Worm (Caenorhabditis elegans) whole organism, L4 larva: ENCODE measurements around the gene srx-78.

Experiments used
- D1046.2 ChIP-seq: fragments of 200-800 bp; sonication (Bioruptor generic); IDR thresholded peaks from 2 replicates; pipeline ENCODE4 v1.3.6; 2022; ENCODE audit warnings: missing genetic modification characterization, missing compliant biosample characterization
- Y5F2A.4 ChIP-seq: fragments of 200-800 bp; sonication (Bioruptor generic); optimal IDR thresholded peaks from 2 replicates; lab custom pipeline; 2018; ENCODE audit warnings: mild to moderate bottlenecking, missing genetic modification characterization, missing compliant biosample characterization
- attf-4 ChIP-seq: sonication (generic microtip); optimal IDR thresholded peaks from 3 replicates; lab custom pipeline; 2017; ENCODE audit warnings: missing biosample characterization, missing genetic modification characterization
- ceh-20 ChIP-seq: fragments of 200-800 bp; sonication (Bioruptor generic); IDR thresholded peaks from 2 replicates; pipeline ENCODE4 v1.3.6; 2022; ENCODE audit warnings: missing genetic modification reagents, missing genetic modification characterization, missing compliant biosample characterization
- ceh-28 ChIP-seq: fragments of 150-350 bp; optimal IDR thresholded peaks from 2 replicates; lab custom pipeline; 2014; ENCODE audit warnings: missing biosample characterization, missing genetic modification reagents, missing genetic modification characterization
- ceh-62 ChIP-seq: sonication (generic microtip); optimal IDR thresholded peaks from 2 replicates; lab custom pipeline; 2017; ENCODE audit warnings: missing biosample characterization, missing genetic modification characterization
- cey-2 ChIP-seq: sonication (generic microtip); optimal IDR thresholded peaks from 3 replicates; lab custom pipeline; 2017; ENCODE audit warnings: missing genetic modification characterization, mild to moderate bottlenecking, missing compliant biosample characterization, antibody characterized with exemption, borderline replicate concordance; ENCODE audit not compliant: insufficient read depth
- ctbp-1 ChIP-seq: fragments of 200-800 bp; sonication (Bioruptor generic); IDR thresholded peaks from 2 replicates; pipeline ENCODE4 v1.3.6; 2022; ENCODE audit warnings: missing genetic modification reagents, missing genetic modification characterization, missing compliant biosample characterization
- daf-16 ChIP-seq, 3 experiments: sonication (generic microtip); optimal IDR thresholded peaks; 2 replicates each; lab custom pipeline; 2016 to 2017; ENCODE audit warnings: missing genetic modification characterization in 3 of 3, missing genetic modification reagents in 3 of 3, mild to moderate bottlenecking in 2 of 3, missing compliant biosample characterization in 2 of 3, missing biosample characterization in 1 of 3, moderate library complexity in 1 of 3
- dmd-6 ChIP-seq: fragments of 200-800 bp; sonication (Bioruptor generic); IDR thresholded peaks from 2 replicates; pipeline ENCODE4 v1.3.6; 2022; ENCODE audit warnings: missing genetic modification reagents, missing genetic modification characterization, missing compliant biosample characterization
- dmd-9 ChIP-seq: fragments of 200-800 bp; sonication (Bioruptor generic); IDR thresholded peaks from 2 replicates; pipeline ENCODE4 v1.3.6; 2022; ENCODE audit warnings: missing genetic modification reagents, missing genetic modification characterization, missing compliant biosample characterization
- egl-43 ChIP-seq: fragments of 200-800 bp; sonication (Bioruptor generic); IDR thresholded peaks from 2 replicates; pipeline ENCODE4 v1.3.6; 2022; ENCODE audit warnings: missing genetic modification reagents, missing genetic modification characterization, missing compliant biosample characterization
- hif-1 ChIP-seq, 2 experiments: sonication (generic microtip); optimal IDR thresholded peaks; 2 replicates each; lab custom pipeline; 2016 to 2017; ENCODE audit warnings: missing compliant biosample characterization in 2 of 2, missing genetic modification characterization in 2 of 2, missing genetic modification reagents in 2 of 2, missing genotype in 2 of 2, mild to moderate bottlenecking in 1 of 2
- hlh-30 ChIP-seq: sonication (generic microtip); optimal IDR thresholded peaks from 2 replicates; lab custom pipeline; 2017; ENCODE audit warnings: antibody characterized with exemption, mild to moderate bottlenecking, missing genetic modification characterization, missing compliant biosample characterization; ENCODE audit not compliant: insufficient read depth
- jun-1 ChIP-seq: fragments of 150-350 bp; optimal IDR thresholded peaks from 2 replicates; lab custom pipeline; 2014; ENCODE audit warnings: missing biosample characterization, missing genetic modification reagents, missing genetic modification characterization
- lin-13 ChIP-seq: fragments of 150-350 bp; optimal IDR thresholded peaks from 2 replicates; lab custom pipeline; 2014; ENCODE audit warnings: missing biosample characterization, missing genetic modification reagents, missing genetic modification characterization
- lin-15B ChIP-seq: fragments of 150-350 bp; sonication (generic microtip); optimal IDR thresholded peaks from 3 replicates; lab custom pipeline; 2014; ENCODE audit warnings: missing biosample characterization, missing genetic modification characterization
- madf-5 ChIP-seq, 2 experiments: fragments of 200-800 bp; sonication (Bioruptor generic); IDR thresholded peaks; 2 replicates each; pipeline ENCODE4 v1.3.6; 2022; ENCODE audit warnings: missing compliant biosample characterization in 2 of 2, missing genetic modification characterization in 2 of 2
- madf-9 ChIP-seq: fragments of 200-800 bp; sonication (Bioruptor generic); conservative IDR thresholded peaks from 2 replicates; pipeline ENCODE4 v1.3.6; 2022; ENCODE audit warnings: missing genetic modification reagents, missing genetic modification characterization, missing compliant biosample characterization
- mdl-1 ChIP-seq, 2 experiments: fragments of 150-350 bp in 1 of 2; sonication (generic microtip) in 1 of 2; optimal IDR thresholded peaks; 2 replicates each; lab custom pipeline; 2014 to 2017; ENCODE audit warnings: missing biosample characterization in 2 of 2, missing genetic modification characterization in 2 of 2
- mxl-2 ChIP-seq: fragments of 200-800 bp; sonication (Bioruptor generic); conservative IDR thresholded peaks from 2 replicates; pipeline ENCODE4 v1.3.6; 2022; ENCODE audit warnings: missing genetic modification reagents, missing genetic modification characterization, missing compliant biosample characterization
- mxl-3 ChIP-seq: fragments of 200-800 bp; sonication (Bioruptor generic); optimal IDR thresholded peaks from 2 replicates; lab custom pipeline; 2018; ENCODE audit warnings: mild to moderate bottlenecking, missing genetic modification characterization, missing compliant biosample characterization
- nhr-237 ChIP-seq: sonication (generic microtip); optimal IDR thresholded peaks from 2 replicates; lab custom pipeline; 2017; ENCODE audit warnings: missing biosample characterization, missing genetic modification characterization
- nhr-41 ChIP-seq: fragments of 200-800 bp; sonication (Bioruptor generic); IDR thresholded peaks from 2 replicates; pipeline ENCODE4 v1.3.6; 2022; ENCODE audit warnings: missing genetic modification reagents, missing genetic modification characterization, missing compliant biosample characterization
- nhr-6 ChIP-seq: fragments of 150-350 bp; optimal IDR thresholded peaks from 2 replicates; lab custom pipeline; 2014; ENCODE audit warnings: missing biosample characterization, missing genetic modification characterization
- nhr-77 ChIP-seq: fragments of 150-350 bp; optimal IDR thresholded peaks from 2 replicates; lab custom pipeline; 2014; ENCODE audit warnings: missing biosample characterization, missing genetic modification characterization
- php-3 ChIP-seq: fragments of 200-800 bp; sonication (Bioruptor generic); IDR thresholded peaks from 2 replicates; pipeline ENCODE4 v1.3.6; 2022; ENCODE audit warnings: missing genetic modification reagents, missing genetic modification characterization, missing compliant biosample characterization
- set-16 ChIP-seq: fragments of 200-800 bp; sonication (Bioruptor generic); IDR thresholded peaks from 2 replicates; pipeline ENCODE4 v1.3.6; 2022; ENCODE audit warnings: missing genetic modification reagents, missing genetic modification characterization, missing compliant biosample characterization
- skn-1 ChIP-seq: fragments of 150-350 bp; optimal IDR thresholded peaks from 2 replicates; lab custom pipeline; 2014; ENCODE audit warnings: missing biosample characterization, missing genetic modification characterization
- spr-3 ChIP-seq: fragments of 200-800 bp; sonication (Bioruptor generic); optimal IDR thresholded peaks from 2 replicates; lab custom pipeline; 2018; ENCODE audit warnings: mild to moderate bottlenecking, missing genetic modification characterization, missing compliant biosample characterization
- tag-97 ChIP-seq: fragments of 200-800 bp; sonication (Bioruptor generic); IDR thresholded peaks from 2 replicates; pipeline ENCODE4 v1.3.6; 2022; ENCODE audit warnings: missing genetic modification characterization, missing compliant biosample characterization
- unc-39 ChIP-seq: sonication (generic microtip); optimal IDR thresholded peaks from 2 replicates; lab custom pipeline; 2017; ENCODE audit warnings: missing biosample characterization, missing genetic modification characterization
- vab-7 ChIP-seq: fragments of 200-800 bp; sonication (Bioruptor generic); IDR thresholded peaks from 2 replicates; pipeline ENCODE4 v1.3.6; 2022; ENCODE audit warnings: missing genetic modification reagents, missing genetic modification characterization, missing compliant biosample characterization
- zip-11 ChIP-seq: fragments of 200-800 bp; sonication (Bioruptor generic); IDR thresholded peaks from 2 replicates; pipeline ENCODE4 v1.3.6; 2022; ENCODE audit warnings: missing genetic modification characterization, missing compliant biosample characterization
- zip-2 ChIP-seq: fragments of 150-350 bp; optimal IDR thresholded peaks from 2 replicates; lab custom pipeline; 2014; ENCODE audit warnings: missing biosample characterization, missing genetic modification characterization
- ztf-11 ChIP-seq: fragments of 150-350 bp; optimal IDR thresholded peaks from 2 replicates; lab custom pipeline; 2014; ENCODE audit warnings: missing biosample characterization, missing genetic modification characterization
- ztf-7 ChIP-seq: fragments of 150-350 bp; optimal IDR thresholded peaks from 2 replicates; lab custom pipeline; 2014; ENCODE audit warnings: missing biosample characterization, missing genetic modification characterization

The srx-78 gene

ce11 chrV:15085335-15085800 lies 9.5 kb upstream of the srx-78 start, which contains the start of the genes ahsa-1 and C01G10.7 (continued):
- TF ChIP-seq madf-9 (GFP tag; lab: Robert Waterston, UW) (peak; percentile 75), spr-3 (GFP tag; lab: Kevin White, UChicago) (no peak), nhr-6 (tag; lab: Kevin White, UChicago) (peak; percentile 99), attf-4 (tag; lab: Kevin White, UChicago) (no peak), ceh-20 (GFP tag; lab: Robert Waterston, UW) (peak; percentile 67; the same call in 1 of the 2 replicates), skn-1 (tag; lab: Kevin White, UChicago) (no peak), nhr-41 (no peak), nhr-77 (tag; lab: Kevin White, UChicago) (peak; percentile 88), cey-2 (tag; lab: Kevin White, UChicago) (no peak), tag-97 (GFP tag; lab: Robert Waterston, UW) (0 out of 2 replicates have a peak, but pooled peaks have one; percentile 12), php-3 (GFP tag; lab: Robert Waterston, UW) (no peak), lin-15B (tag; lab: Kevin White, UChicago) (peak; percentile 91), dmd-6 (peak; percentile 86), mdl-1 (tag; optimal IDR thresholded peaks at IDR 0.05; lab: Kevin White, UChicago) (peak in 1 of 2 experiments; percentile 13), jun-1 (tag; lab: Kevin White, UChicago) (no peak), mxl-3 (GFP tag; lab: Kevin White, UChicago) (peak; percentile 19), lin-13 (GFP tag; lab: Kevin White, UChicago) (peak; percentile 86), hlh-30 (tag; lab: Kevin White, UChicago) (no peak), ztf-11 (tag; lab: Kevin White, UChicago) (no peak), set-16 (GFP tag; lab: Robert Waterston, UW) (no peak), D1046.2 (GFP tag; lab: Robert Waterston, UW) (no peak), zip-11 (GFP tag; lab: Robert Waterston, UW) (no peak), ceh-62 (tag; lab: Kevin White, UChicago) (no peak), ztf-7 (peak; percentile 40), unc-39 (tag; lab: Kevin White, UChicago) (no peak)

DNA sequence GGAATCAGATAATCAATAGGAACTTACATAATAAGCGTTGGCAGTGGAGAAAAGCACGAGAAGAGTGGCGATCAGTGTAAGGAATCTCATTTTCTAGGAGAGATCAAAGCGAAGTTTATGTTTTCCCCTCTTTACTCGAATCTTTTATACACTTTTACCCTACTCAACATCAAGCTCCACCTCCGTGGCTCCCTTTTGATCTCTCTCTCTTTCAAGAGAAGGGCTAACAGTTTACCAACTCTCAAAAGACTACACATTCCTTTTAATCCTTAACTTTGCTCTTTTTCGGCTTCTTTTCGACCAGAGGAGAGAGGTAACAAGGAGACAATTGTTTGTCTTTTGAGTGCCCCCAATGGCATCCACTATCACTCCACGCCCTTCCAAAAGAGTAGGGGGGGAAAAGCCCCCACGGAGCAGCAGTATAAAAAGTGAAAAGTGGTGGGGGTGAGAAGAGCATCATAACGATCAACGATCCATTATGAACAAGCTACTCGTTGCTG lies 7.6 kb upstream of the srx-78 start, which contains the start of the genes C01G10.15 and C01G10.6:
Gene C01G10.15, minus strand, starts transcription at position 101 of the 500 bp plus-strand sequence.
Gene C01G10.6, plus strand, starts transcription at position 450 of the 500 bp plus-strand sequence.
- TF ChIP-seq egl-43 (GFP tag; lab: Robert Waterston, UW): no peak
- no peak for TF ChIP-seq mxl-2 (GFP tag; lab: Robert Waterston, UW)
- no peak for TF ChIP-seq Y5F2A.4
- TF ChIP-seq hif-1 (tag; optimal IDR thresholded peaks at IDR 0.05; lab: Kevin White, UChicago): no peak
- TF ChIP-seq dmd-9 (GFP tag; lab: Robert Waterston, UW): no peak
- no peak for TF ChIP-seq ceh-28 (tag; lab: Kevin White, UChicago)
- no peak for TF ChIP-seq madf-5 (GFP tag; IDR thresholded peaks at IDR 0.05; lab: Robert Waterston, UW)
- TF ChIP-seq vab-7 (GFP tag; lab: Robert Waterston, UW): no peak
- no peak for TF ChIP-seq nhr-41
- no peak for TF ChIP-seq daf-16 (GFP tag; optimal IDR thresholded peaks at IDR 0.05; lab: Kevin White, UChicago)
- no peak for TF ChIP-seq daf-16 (tag; optimal IDR thresholded peaks at IDR 0.05; lab: Kevin White, UChicago)
- TF ChIP-seq zip-2: no peak
- TF ChIP-seq ctbp-1 (GFP tag; lab: Robert Waterston, UW): no peak
- TF ChIP-seq ceh-20 (GFP tag; lab: Robert Waterston, UW): no peak
- TF ChIP-seq mxl-3 (GFP tag; lab: Kevin White, UChicago): no peak
- no peak for TF ChIP-seq nhr-237 (tag; lab: Kevin White, UChicago)
- TF ChIP-seq, all 104 proteins: peak for 0
